Fruit fly (Drosophila melanogaster): ENCODE data around the gene CG6495.

Gene CG6495

DNA sequence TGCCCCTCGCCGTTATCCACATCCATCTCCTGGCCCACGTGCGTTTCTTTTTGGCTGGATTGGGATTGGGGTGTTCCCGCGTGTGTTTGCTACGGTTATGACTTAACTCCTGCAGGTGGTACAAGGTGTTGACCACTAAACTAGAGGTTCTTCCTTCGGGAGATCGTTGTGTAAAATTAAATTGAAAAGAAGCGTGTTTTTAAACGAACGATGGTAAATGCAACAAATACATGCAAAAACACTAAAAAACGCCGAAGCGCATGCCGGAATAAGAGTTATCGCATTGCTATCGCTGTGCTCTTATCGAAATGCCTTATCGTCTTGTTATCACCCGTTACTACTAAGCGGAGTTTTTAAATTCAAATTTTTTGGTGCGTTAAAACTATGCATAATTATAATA lies 8.8 kb downstream of the CG6495 start, which contains the start of gene CG6724 (continued):
- TF ChIP-seq CG10267 (tag; optimal IDR thresholded peaks at IDR 0.05) (peak; percentile 37), Bgb (GFP tag; IDR thresholded peaks at IDR 0.05; ENCODE audit: partially characterized antibody) (peak; percentile 81), sna (GFP tag; IDR thresholded peaks at IDR 0.05; ENCODE audit: partially characterized antibody) (peak; percentile 63; the same call in 1 of the 2 replicates), zen2 (GFP tag; IDR thresholded peaks at IDR 0.05; ENCODE audit: partially characterized antibody) (0 out of 3 replicates have a peak, but pooled peaks have one; percentile 46), HLH4C (GFP tag; IDR thresholded peaks at IDR 0.05; ENCODE audit: partially characterized antibody) (peak; percentile 88), gem (tag; optimal IDR thresholded peaks at IDR 0.05) (no peak), dati (GFP tag; IDR thresholded peaks at IDR 0.05) (no peak), Jarid2 (GFP tag; optimal IDR thresholded peaks at IDR 0.05) (no peak), CG12659 (GFP tag; optimal IDR thresholded peaks at IDR 0.05) (peak; percentile 11), CG14860 (GFP tag; IDR thresholded peaks at IDR 0.05; ENCODE audit: partially characterized antibody) (peak; percentile 45), Sox100B (GFP tag; optimal IDR thresholded peaks at IDR 0.05) (no peak), CG7963 (GFP tag; IDR thresholded peaks at IDR 0.05; ENCODE audit: partially characterized antibody) (peak; percentile 61; the same call in 2 of the 3 replicates), nerfin-2 (GFP tag; IDR thresholded peaks at IDR 0.05; ENCODE audit: partially characterized antibody) (peak; percentile 73; the same call in 1 of the 2 replicates), CHES-1-like (GFP tag; optimal IDR thresholded peaks at IDR 0.05) (no peak), gfzf (GFP tag; optimal IDR thresholded peaks at IDR 0.05) (peak; percentile 84), eve (GFP tag; optimal IDR thresholded peaks at IDR 0.05) (no peak), sima (GFP tag; optimal IDR thresholded peaks at IDR 0.05) (no peak)

dm6 chr2L:10770568-10770967 lies 9.7 kb downstream of the CG6495 start, which contains the start of gene CG17127:
TSS of gene CG17127 (plus strand) at chr2L:10770868.
- no peak for TF ChIP-seq ATbp (GFP tag; optimal IDR thresholded peaks at IDR 0.05)
- TF ChIP-seq gcm2 (GFP tag; optimal IDR thresholded peaks at IDR 0.05): no peak
- no peak for TF ChIP-seq ems (GFP tag; optimal IDR thresholded peaks at IDR 0.05)
- TF ChIP-seq Dfd (GFP tag; optimal IDR thresholded peaks at IDR 0.05): no peak
- no peak for TF ChIP-seq BtbVII (GFP tag; optimal IDR thresholded peaks at IDR 0.05)
- TF ChIP-seq CG8924 (tag; optimal IDR thresholded peaks at IDR 0.05): no peak
- TF ChIP-seq CG4730 (GFP tag; IDR thresholded peaks at IDR 0.05): no peak
- no peak for TF ChIP-seq chn (GFP tag; optimal IDR thresholded peaks at IDR 0.05)
- no peak for TF ChIP-seq CG7786 (GFP tag; optimal IDR thresholded peaks at IDR 0.05)
- TF ChIP-seq CG30431 (GFP tag; optimal IDR thresholded peaks at IDR 0.05): no peak
- no peak for TF ChIP-seq tx (GFP tag; optimal IDR thresholded peaks at IDR 0.05)
- no peak for TF ChIP-seq sens (GFP tag)
- no peak for TF ChIP-seq CG14860 (GFP tag; IDR thresholded peaks at IDR 0.05; ENCODE audit: partially characterized antibody)
- TF ChIP-seq ham (GFP tag; IDR thresholded peaks at IDR 0.05): no peak
- TF ChIP-seq inv (GFP tag; IDR thresholded peaks at IDR 0.05; ENCODE audit: partially characterized antibody): no peak
- no peak for TF ChIP-seq sd (tag; optimal IDR thresholded peaks at IDR 0.05)

dm6 chr2L:10774041-10774440 lies 13.1 kb downstream of the CG6495 start:
- TF ChIP-seq ci (GFP tag; IDR thresholded peaks at IDR 0.05): 0 out of 3 replicates have a peak, but pooled peaks have one; percentile 17
- peak; percentile 80 for TF ChIP-seq scrt (GFP tag; optimal IDR thresholded peaks at IDR 0.05)
- TF ChIP-seq Rfx (GFP tag; IDR thresholded peaks at IDR 0.05): peak; percentile 44; the same call in 1 of the 2 replicates
- TF ChIP-seq Dfd (GFP tag; optimal IDR thresholded peaks at IDR 0.05): no peak
- TF ChIP-seq CG11696 (GFP tag; IDR thresholded peaks at IDR 0.05): no peak
- TF ChIP-seq ftz-f1 (GFP tag; optimal IDR thresholded peaks at IDR 0.05): no peak
- peak; percentile 98 for TF ChIP-seq CG11504 (tag; optimal IDR thresholded peaks at IDR 0.05)
- peak; percentile 30; the same call in 1 of the 2 replicates for TF ChIP-seq CG13287 (GFP tag; IDR thresholded peaks at IDR 0.05; ENCODE audit: partially characterized antibody)
- no peak for TF ChIP-seq CG3847 (GFP tag; IDR thresholded peaks at IDR 0.05)
- TF ChIP-seq az2 (GFP tag; optimal IDR thresholded peaks at IDR 0.05): no peak
- 0 out of 2 replicates have a peak, but pooled peaks have one; percentile 12 for TF ChIP-seq CG16779 (GFP tag; IDR thresholded peaks at IDR 0.05)
- TF ChIP-seq sc (optimal IDR thresholded peaks at IDR 0.05): no peak
- TF ChIP-seq sc (GFP tag; optimal IDR thresholded peaks at IDR 0.05): no peak
- peak; percentile 72 for TF ChIP-seq Med (GFP tag)
- peak; percentile 42 for TF ChIP-seq CTCF (GFP tag; optimal IDR thresholded peaks at IDR 0.05)
- TF ChIP-seq crol (GFP tag; IDR thresholded peaks at IDR 0.05): peak; percentile 66
